Fruit fly (Drosophila melanogaster) whole organism: ENCODE results near the gene CG7409.

ENCODE experiments used
- CG8478 ChIP-seq: fragments of >200 bp; optimal IDR thresholded peaks from 2 replicates; lab custom pipeline; 2018; ENCODE audit warnings: inconsistent platforms
- Dll ChIP-seq: fragments of >200 bp; optimal IDR thresholded peaks from 2 replicates; lab custom pipeline; 2017
- EcR ChIP-seq, 2 experiments: fragments of >200 bp; optimal IDR thresholded peaks; 2 replicates each; lab custom pipeline; 2017; ENCODE audit warnings: missing biosample characterization in 2 of 2, missing genetic modification characterization in 2 of 2, missing genetic modification reagents in 2 of 2
- pan ChIP-seq: fragments of >200 bp; optimal IDR thresholded peaks from 2 replicates; lab custom pipeline; 2017
- psq ChIP-seq: fragments of >200 bp; optimal IDR thresholded peaks from 2 replicates; lab custom pipeline; 2017
- usp ChIP-seq: fragments of >200 bp; optimal IDR thresholded peaks from 2 replicates; lab custom pipeline; 2017; ENCODE audit warnings: missing biosample characterization, missing genetic modification characterization, mixed read lengths

CG7409 gene

DNA sequence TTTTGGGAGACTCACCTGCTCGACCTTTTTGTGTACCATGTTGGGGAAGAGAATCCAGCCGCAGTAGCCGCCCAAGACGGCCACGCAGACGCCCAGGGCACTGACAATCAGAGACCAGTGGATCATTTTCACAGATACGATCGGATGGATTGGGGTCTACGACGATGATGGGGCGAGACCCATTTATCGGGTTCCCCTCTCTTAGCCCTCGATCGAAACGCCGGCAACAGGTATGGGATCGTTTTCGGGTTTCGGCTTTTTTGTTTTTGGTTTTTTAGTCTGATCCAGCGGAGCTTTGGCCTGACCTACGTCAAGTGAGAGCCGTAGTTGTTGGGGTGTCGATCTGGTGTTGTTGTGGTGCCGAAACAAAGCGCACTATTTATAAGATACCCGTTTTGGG, 12.3 kb upstream of the CG7409 start:
- TF ChIP-seq CG8478 (lab: Kevin White, UChicago) (no peak), Dll (lab: Kevin White, UChicago) (no peak), EcR (GFP tag; optimal IDR thresholded peaks at IDR 0.05; lab: Kevin White, UChicago) (no peak), pan (no peak), usp (GFP tag; lab: Kevin White, UChicago) (no peak), psq (no peak)

DNA sequence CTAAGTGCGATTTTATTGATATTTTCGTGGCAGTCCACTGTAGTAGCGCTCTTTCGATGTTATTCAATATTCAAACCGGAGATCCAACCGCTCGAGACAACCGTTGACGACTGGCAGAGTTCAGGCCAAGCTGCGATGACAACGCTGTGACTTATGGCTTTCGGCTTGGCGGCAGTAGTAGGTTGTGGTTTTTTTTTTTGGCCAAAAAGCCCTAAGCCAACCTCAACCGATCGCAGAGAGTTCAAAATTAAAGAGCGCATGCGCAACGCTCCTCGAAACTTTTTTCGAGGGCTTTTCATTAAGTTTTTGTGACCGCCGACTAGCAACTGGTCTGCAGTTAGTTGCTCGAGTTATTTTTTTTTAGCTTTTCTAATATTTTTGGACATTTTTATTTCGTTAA, 11.3 kb upstream of the CG7409 start, which contains the start of gene Snmp2:
TSS of gene Snmp2 (minus strand) at position 101 of the 400 bp plus-strand sequence.
- TF ChIP-seq pan (no peak), Dll (lab: Kevin White, UChicago) (no peak), usp (GFP tag; lab: Kevin White, UChicago) (no peak), psq (no peak), CG8478 (lab: Kevin White, UChicago) (no peak), EcR (GFP tag; optimal IDR thresholded peaks at IDR 0.05; lab: Kevin White, UChicago) (no peak)

DNA sequence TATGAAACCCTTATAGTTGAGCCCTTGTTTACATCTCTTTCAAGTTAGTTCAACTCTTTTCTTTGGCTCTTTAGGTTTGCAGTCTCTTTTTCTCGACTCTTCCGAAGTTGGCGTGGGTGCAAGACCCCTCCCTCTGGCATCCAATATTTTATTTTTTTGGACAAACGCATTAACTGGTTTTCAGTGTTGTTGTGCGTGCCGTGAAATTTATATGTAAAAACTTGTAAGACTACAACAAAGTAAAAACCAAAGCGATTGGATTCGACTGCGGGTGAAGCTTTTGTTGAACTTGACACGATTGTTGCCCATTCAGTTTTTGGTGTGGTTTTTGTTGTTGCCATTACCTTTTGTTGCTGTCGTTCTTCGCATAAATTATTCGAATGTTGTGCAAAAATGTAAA, 10.5 kb upstream of the CG7409 start:
- TF ChIP-seq psq (no peak), usp (GFP tag; lab: Kevin White, UChicago) (no peak)

DNA sequence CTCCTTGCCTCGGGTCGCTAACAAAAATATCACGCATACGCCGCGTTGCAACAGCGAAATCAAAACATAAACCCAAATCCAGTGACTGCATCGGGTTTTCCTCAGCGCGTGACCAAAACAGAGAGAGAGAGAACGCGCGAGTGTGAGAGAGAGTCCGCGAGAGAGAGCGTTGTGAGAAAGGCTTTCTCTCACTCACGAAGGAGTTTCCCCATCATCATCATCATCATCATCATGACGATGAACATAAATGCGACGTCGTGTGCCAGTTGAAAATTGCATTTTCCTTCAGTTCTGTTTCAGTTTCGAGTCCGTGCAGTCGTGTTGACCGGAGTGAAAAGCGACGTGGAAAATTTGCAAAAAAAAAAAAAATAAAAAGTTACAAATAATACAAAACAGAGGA, 7.2 kb upstream of the CG7409 start, which contains the start of gene CG13685:
TSS of gene CG13685 (plus strand) at position 301 of the 400 bp plus-strand sequence.
- TF ChIP-seq pan (no peak), CG8478 (lab: Kevin White, UChicago) (no peak), usp (GFP tag; lab: Kevin White, UChicago) (no peak), EcR (GFP tag; optimal IDR thresholded peaks at IDR 0.05; lab: Kevin White, UChicago) (no peak), psq (no peak), Dll (lab: Kevin White, UChicago) (no peak)

DNA sequence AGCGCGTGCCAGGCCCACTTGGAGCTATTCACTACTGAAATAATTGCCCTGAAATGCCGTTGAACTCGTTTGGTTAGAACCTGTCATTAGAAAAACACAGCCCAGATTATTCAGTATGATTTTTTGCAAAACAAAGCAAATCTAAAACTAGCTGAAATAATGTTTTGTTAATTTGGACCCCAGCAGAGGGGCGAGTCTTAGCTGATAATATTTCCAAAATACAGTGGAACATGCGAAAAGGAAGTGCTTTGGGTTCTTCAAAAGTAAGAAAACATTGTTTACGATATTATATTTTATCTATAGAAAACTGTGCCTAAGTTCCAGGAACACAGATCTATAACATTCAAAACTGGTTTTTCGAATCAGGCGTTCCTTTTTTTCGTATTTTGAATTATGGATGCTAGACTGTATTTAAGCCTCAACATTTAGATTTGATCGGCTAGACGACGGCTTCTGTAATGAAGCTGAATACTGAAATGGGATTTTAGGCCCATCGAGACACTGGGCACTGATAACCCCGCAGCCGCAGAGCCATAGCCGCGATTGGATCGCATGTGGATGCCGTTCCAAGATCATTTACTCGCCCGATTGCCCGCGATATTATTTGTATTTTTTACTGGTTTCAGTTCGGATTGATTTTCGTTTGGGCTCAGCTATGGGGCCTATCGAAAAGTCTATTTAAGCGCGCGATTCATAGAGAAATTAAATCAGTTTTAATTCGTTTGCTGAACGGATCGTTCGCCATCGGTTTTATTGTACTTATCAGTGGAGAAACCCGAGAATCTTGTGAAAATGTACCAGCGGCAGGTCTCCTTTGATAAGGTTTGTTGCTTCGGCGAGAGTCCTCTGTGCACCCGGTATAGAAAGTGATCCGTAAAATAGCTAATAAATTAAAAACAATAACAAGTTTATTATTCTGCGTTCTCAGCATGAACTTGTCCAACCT, 5.9 kb downstream of the CG7409 start, which contains the start of gene Hn:
TSS of gene Hn (plus strand) at position 619 of the 946 bp plus-strand sequence.
- no peak for TF ChIP-seq pan
- TF ChIP-seq psq: no peak
- TF ChIP-seq CG8478 (lab: Kevin White, UChicago): no peak
- no peak for TF ChIP-seq EcR (GFP tag; optimal IDR thresholded peaks at IDR 0.05; lab: Kevin White, UChicago)
- TF ChIP-seq usp (GFP tag; lab: Kevin White, UChicago): no peak
- TF ChIP-seq Dll (lab: Kevin White, UChicago): no peak

DNA sequence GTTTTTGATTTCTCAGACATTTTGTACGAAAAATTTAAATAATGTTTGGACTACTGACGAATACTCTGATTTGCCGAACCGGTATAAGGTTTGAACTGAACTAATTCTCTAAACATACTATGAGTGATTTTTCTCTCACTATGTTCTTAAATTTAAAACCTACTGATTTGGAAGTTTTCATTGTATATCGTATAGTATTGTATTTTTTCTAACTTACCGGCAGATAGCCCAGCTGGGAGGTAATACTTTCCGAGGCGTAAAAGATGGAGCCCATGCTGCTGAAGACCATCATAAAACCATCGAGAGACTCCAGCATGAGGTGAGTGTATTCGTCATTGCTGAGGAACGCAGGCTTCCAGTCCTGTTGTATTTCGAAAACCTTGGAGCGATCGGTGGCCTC, 14.0 kb downstream of the CG7409 start, which contains the start of gene CG32371:
TSS of gene CG32371 (minus strand) at position 101 of the 400 bp plus-strand sequence.
- no peak for TF ChIP-seq usp (GFP tag; lab: Kevin White, UChicago)
- no peak for TF ChIP-seq EcR (GFP tag; optimal IDR thresholded peaks at IDR 0.05; lab: Kevin White, UChicago)
- TF ChIP-seq psq: no peak
- no peak for TF ChIP-seq CG8478 (lab: Kevin White, UChicago)
- no peak for TF ChIP-seq Dll (lab: Kevin White, UChicago)
- no peak for TF ChIP-seq pan

DNA sequence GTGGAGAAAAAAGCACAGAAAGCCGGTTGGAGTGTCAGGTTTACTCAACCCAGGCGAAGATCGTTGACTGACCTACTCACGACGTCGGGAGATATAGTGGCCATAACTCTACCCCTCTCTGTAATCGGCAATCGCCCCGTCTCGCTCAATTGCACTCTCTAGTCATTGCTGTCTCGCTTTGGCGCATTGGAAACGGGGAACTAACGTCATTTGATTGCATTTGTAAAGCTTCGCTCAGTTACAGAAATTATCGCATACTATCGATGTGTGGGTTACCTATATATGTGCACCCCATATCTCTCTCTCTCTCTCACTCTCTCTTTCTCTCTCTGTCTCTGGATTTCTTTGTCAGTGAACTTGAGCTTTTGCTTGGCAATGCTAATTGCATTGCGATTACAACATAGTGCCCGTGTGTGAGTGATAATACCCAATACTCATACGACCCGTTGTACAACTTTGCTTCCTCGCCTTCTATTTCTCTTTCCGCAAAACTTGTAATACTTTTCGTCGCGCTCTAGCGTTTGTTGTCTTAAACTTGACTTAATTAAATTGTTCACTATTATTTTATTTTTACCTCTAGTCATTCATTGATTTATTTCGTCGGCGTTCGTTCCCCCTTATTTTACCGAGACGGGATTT, 18.1 kb downstream of the CG7409 start:
- TF ChIP-seq EcR (GFP tag; optimal IDR thresholded peaks at IDR 0.05; lab: Kevin White, UChicago): peak in 1 of 2 experiments; percentile 7
- no peak for TF ChIP-seq psq

DNA sequence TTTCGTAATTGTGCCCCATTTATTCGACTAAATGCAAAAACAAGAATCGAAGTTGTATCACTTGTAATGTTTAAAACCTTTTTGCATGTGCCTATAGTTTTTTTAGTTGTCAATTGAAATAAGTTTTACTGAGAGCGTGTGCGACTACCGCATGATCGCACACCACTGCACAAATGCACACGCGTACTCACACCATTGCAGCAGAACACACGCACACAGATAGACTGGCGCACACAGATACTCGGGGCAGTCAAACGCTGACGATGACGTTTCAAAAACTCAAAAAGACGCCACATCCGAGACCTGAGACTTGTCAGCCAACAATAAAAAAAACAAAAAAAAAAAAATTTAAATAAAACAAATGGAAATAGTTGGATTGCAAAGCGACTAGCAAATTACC, 19.3 kb downstream of the CG7409 start:
- TF ChIP-seq EcR (GFP tag; optimal IDR thresholded peaks at IDR 0.05; lab: Kevin White, UChicago) (no peak), CG8478 (lab: Kevin White, UChicago) (no peak)

DNA sequence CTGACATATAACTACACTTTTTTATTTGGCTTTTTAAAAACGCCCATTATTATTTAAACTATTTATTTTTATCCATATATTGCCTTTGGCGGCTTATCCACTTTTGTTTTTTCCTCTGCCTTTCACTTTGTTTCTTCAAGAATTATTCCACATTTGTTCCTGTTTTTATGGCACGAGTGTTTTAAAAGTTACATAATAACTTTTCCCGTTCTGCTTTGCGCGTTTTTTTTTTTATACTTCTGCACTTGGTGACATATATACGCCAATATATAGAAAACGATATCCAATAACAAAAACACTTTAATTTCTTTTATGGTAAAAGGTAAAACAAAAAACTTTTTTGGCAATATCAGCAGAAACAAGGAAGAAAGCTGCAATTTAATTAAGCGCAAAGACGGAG, 20.5 kb downstream of the CG7409 start:
- TF ChIP-seq EcR (GFP tag; optimal IDR thresholded peaks at IDR 0.05; lab: Kevin White, UChicago) (no peak), usp (GFP tag; lab: Kevin White, UChicago) (no peak), Dll (lab: Kevin White, UChicago) (no peak), psq (no peak), CG8478 (lab: Kevin White, UChicago) (no peak), pan (no peak)

DNA sequence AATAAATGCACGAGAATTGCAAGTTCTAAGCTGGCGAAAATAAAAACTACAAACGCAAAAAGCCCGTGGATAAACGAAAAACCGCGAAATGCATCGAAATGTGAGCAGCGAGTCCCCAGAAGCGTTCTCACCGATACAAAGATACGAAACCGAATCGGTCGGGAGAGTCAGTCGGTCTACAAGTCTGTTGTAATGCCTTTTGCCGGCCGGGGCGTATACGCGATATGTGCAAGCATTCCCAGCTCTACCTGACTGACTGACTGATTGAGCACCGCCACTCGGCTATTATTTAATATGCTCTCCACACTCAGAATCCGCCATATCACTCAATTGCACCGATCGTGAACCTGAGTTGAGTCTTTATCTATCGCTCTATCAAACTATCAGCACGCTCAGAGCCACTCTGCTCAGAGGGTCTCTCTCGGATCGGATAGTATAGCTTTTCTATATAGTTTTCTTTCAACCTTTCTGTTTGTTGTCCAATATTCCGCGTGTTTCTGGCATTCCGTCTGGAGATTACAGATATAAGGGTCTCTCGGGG, 21.2 kb downstream of the CG7409 start, which contains the start of gene Clk:
TSS of gene Clk (minus strand) at position 239 of the 541 bp plus-strand sequence.
- TF ChIP-seq pan: no peak
- TF ChIP-seq psq: no peak
- TF ChIP-seq CG8478 (lab: Kevin White, UChicago): no peak
- no peak for TF ChIP-seq usp (GFP tag; lab: Kevin White, UChicago)
- TF ChIP-seq EcR (GFP tag; optimal IDR thresholded peaks at IDR 0.05; lab: Kevin White, UChicago): no peak
- no peak for TF ChIP-seq Dll (lab: Kevin White, UChicago)

DNA sequence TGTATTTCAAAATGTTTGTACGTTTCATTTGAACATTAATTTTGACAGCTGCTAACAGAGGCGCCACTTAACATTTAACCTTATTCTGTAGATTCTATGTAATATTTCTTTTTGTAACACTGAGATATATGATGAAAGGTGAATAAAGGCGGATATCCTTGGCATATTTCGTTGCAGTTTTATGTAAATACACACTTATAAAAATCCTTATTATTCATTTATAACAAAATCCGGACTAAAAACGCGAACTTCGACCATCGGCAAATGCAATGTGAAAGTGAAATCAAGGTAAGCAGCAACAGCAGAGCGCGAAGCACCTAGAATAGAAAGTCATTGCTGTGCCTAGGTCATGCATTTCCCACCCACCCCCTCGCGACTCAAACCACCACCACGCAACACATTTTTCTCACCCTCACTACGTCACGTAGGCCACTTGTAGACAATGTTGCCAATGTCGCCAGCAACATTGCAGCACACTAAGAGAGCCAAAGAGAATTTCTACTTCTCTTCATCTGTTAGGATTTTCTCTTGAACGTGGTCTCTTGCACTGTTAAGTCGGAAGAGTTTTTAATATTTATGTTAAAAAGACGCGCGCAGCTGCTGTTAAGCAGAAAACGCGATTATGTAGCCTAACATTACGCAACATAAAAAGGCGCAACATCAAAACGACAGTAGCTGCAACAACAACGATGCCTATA, 27.3 kb downstream of the CG7409 start:
- no peak for TF ChIP-seq psq
- TF ChIP-seq pan: peak; percentile 47
